Worm (Caenorhabditis elegans) whole organism, L3 larva: ENCODE results near the gene C13A2.5.
"Not testable (repeated sequence)": the region's sequence is repeated elsewhere in the genome, so short reads cannot be mapped to it uniquely, and the experiment has no call there.

Experiments
- R02D3.7 ChIP-seq: fragments of 150-350 bp; optimal IDR thresholded peaks from 2 replicates; lab custom pipeline; 2014; ENCODE audit warnings: missing biosample characterization, missing genetic modification characterization
- ZK546.5 ChIP-seq: sonication (generic microtip); optimal IDR thresholded peaks from 2 replicates; lab custom pipeline; 2017; ENCODE audit warnings: missing biosample characterization, missing genetic modification characterization
- aly-2 ChIP-seq: fragments of 150-350 bp; optimal IDR thresholded peaks from 2 replicates; lab custom pipeline; 2014; ENCODE audit warnings: missing biosample characterization, missing genetic modification characterization
- ama-1 ChIP-seq: fragments of 150-350 bp; optimal IDR thresholded peaks from 2 replicates; lab custom pipeline; 2018
- ceh-28 ChIP-seq: fragments of 150-350 bp; optimal IDR thresholded peaks from 2 replicates; lab custom pipeline; 2014; ENCODE audit warnings: missing biosample characterization, missing genetic modification reagents, missing genetic modification characterization
- ceh-82 ChIP-seq: fragments of 150-350 bp; optimal IDR thresholded peaks from 2 replicates; lab custom pipeline; 2014; ENCODE audit warnings: missing biosample characterization, missing genetic modification characterization
- ceh-9 ChIP-seq: sonication (generic microtip); optimal IDR thresholded peaks from 2 replicates; lab custom pipeline; 2018; ENCODE audit warnings: missing biosample characterization, missing genetic modification characterization
- daf-12 ChIP-seq: fragments of 150-350 bp; optimal IDR thresholded peaks from 2 replicates; lab custom pipeline; 2014; ENCODE audit warnings: missing biosample characterization, missing genetic modification reagents, missing genetic modification characterization
- egl-5 ChIP-seq: fragments of 150-350 bp; optimal IDR thresholded peaks from 2 replicates; lab custom pipeline; 2017; ENCODE audit warnings: missing biosample characterization, missing genetic modification reagents, missing genetic modification characterization, inconsistent platforms
- elt-1 ChIP-seq: fragments of 150-350 bp; optimal IDR thresholded peaks from 2 replicates; lab custom pipeline; 2014; ENCODE audit warnings: missing biosample characterization, missing genetic modification characterization
- elt-2 ChIP-seq: sonication (generic microtip); optimal IDR thresholded peaks from 2 replicates; lab custom pipeline; 2016; ENCODE audit warnings: missing genetic modification reagents, mild to moderate bottlenecking, missing genetic modification characterization, missing compliant biosample characterization
- elt-3 ChIP-seq, 3 experiments: fragments of 150-350 bp in 1 of 3; sonication (generic microtip) in 2 of 3; optimal IDR thresholded peaks; 2 replicates in 2 of 3; 4 replicates in 1 of 3; lab custom pipeline; 2014 to 2017; ENCODE audit warnings: missing biosample characterization in 3 of 3, missing genetic modification characterization in 3 of 3
- fkh-10 ChIP-seq: sonication (generic microtip); optimal IDR thresholded peaks from 2 replicates; lab custom pipeline; 2017; ENCODE audit warnings: missing biosample characterization, missing genetic modification reagents, missing genetic modification characterization
- fkh-2 ChIP-seq: fragments of 150-350 bp; optimal IDR thresholded peaks from 2 replicates; lab custom pipeline; 2014; ENCODE audit warnings: missing biosample characterization, missing genetic modification reagents, missing genetic modification characterization
- hmg-11 ChIP-seq: sonication (generic microtip); optimal IDR thresholded peaks from 2 replicates; lab custom pipeline; 2016; ENCODE audit warnings: missing genetic modification characterization, missing compliant biosample characterization
- lin-39 ChIP-seq: fragments of 150-350 bp; optimal IDR thresholded peaks from 2 replicates; lab custom pipeline; 2018; ENCODE audit warnings: missing biosample characterization, missing genetic modification reagents, missing genetic modification characterization
- lsy-12 ChIP-seq: sonication (generic microtip); optimal IDR thresholded peaks from 2 replicates; lab custom pipeline; 2016; ENCODE audit warnings: mild to moderate bottlenecking, missing genetic modification characterization, missing compliant biosample characterization
- mml-1 ChIP-seq: fragments of 150-350 bp; sonication (generic microtip); optimal IDR thresholded peaks from 3 replicates; lab custom pipeline; 2014; ENCODE audit warnings: missing biosample characterization, missing genetic modification characterization
- nfya-1 ChIP-seq: sonication (generic microtip); optimal IDR thresholded peaks from 2 replicates; lab custom pipeline; 2017; ENCODE audit warnings: missing genetic modification characterization, mild to moderate bottlenecking, missing compliant biosample characterization, antibody characterized with exemption, moderate library complexity; ENCODE audit not compliant: insufficient read depth
- nhr-11 ChIP-seq: fragments of 150-350 bp; optimal IDR thresholded peaks from 2 replicates; lab custom pipeline; 2014; ENCODE audit warnings: missing biosample characterization, missing genetic modification characterization
- nhr-12 ChIP-seq: fragments of 150-350 bp; optimal IDR thresholded peaks from 2 replicates; lab custom pipeline; 2014; ENCODE audit warnings: missing biosample characterization, missing genetic modification characterization
- nhr-237 ChIP-seq: fragments of 150-350 bp; optimal IDR thresholded peaks from 2 replicates; lab custom pipeline; 2014; ENCODE audit warnings: missing biosample characterization, missing genetic modification characterization
- nhr-25 ChIP-seq: sonication (generic microtip); optimal IDR thresholded peaks from 2 replicates; lab custom pipeline; 2017; ENCODE audit warnings: missing biosample characterization, missing genetic modification characterization
- nhr-67 ChIP-seq: fragments of 150-350 bp; optimal IDR thresholded peaks from 2 replicates; lab custom pipeline; 2014; ENCODE audit warnings: missing biosample characterization, missing genetic modification characterization
- nhr-76 ChIP-seq: fragments of 150-350 bp; sonication (generic microtip); optimal IDR thresholded peaks from 5 replicates; lab custom pipeline; 2014; ENCODE audit warnings: missing biosample characterization, missing genetic modification characterization
- nhr-77 ChIP-seq: fragments of 150-350 bp; optimal IDR thresholded peaks from 2 replicates; lab custom pipeline; 2014; ENCODE audit warnings: missing biosample characterization, missing genetic modification characterization
- pha-4 ChIP-seq: fragments of 150-350 bp; optimal IDR thresholded peaks from 2 replicates; lab custom pipeline; 2014; ENCODE audit warnings: missing biosample characterization, missing genetic modification reagents, missing genetic modification characterization
- pqm-1 ChIP-seq: fragments of 150-350 bp; optimal IDR thresholded peaks from 2 replicates; lab custom pipeline; 2017; ENCODE audit warnings: missing biosample characterization, missing genetic modification characterization, inconsistent platforms
- sea-2 ChIP-seq: fragments of 150-350 bp; sonication (generic microtip); optimal IDR thresholded peaks from 4 replicates; lab custom pipeline; 2014; ENCODE audit warnings: missing biosample characterization, missing genetic modification reagents, missing genetic modification characterization
- snpc-4 ChIP-seq: fragments of 150-350 bp; optimal IDR thresholded peaks from 2 replicates; lab custom pipeline; 2014; ENCODE audit warnings: missing biosample characterization, missing genetic modification characterization
- tbx-2 ChIP-seq: sonication (generic microtip); optimal IDR thresholded peaks from 2 replicates; lab custom pipeline; 2016; ENCODE audit warnings: mild to moderate bottlenecking, missing genetic modification characterization, missing compliant biosample characterization
- unc-39 ChIP-seq: sonication (generic microtip); optimal IDR thresholded peaks from 4 replicates; lab custom pipeline; 2017; ENCODE audit warnings: missing biosample characterization, missing genetic modification characterization
- unc-62 ChIP-seq: fragments of 150-350 bp; sonication (generic microtip); optimal IDR thresholded peaks from 4 replicates; lab custom pipeline; 2014; ENCODE audit warnings: missing biosample characterization, missing genetic modification reagents, missing genetic modification characterization
- zag-1 ChIP-seq: fragments of 150-350 bp; optimal IDR thresholded peaks from 2 replicates; lab custom pipeline; 2014; ENCODE audit warnings: missing biosample characterization, missing genetic modification characterization
- ztf-4 ChIP-seq: fragments of 150-350 bp; optimal IDR thresholded peaks from 2 replicates; lab custom pipeline; 2014; ENCODE audit warnings: missing biosample characterization, missing genetic modification characterization

Gene C13A2.5

ce11 chrV:7288699-7289098 is 13.1 kb downstream of the C13A2.5 start, which contains the start of gene C13A2.1:
Gene C13A2.1, plus strand, starts transcription at chrV:7288999.
- TF ChIP-seq fkh-10 (GFP tag; lab: Kevin White, UChicago) (no peak), R02D3.7 (tag; lab: Kevin White, UChicago) (no peak), hmg-11 (no peak), elt-3 (tag; optimal IDR thresholded peaks at IDR 0.05; lab: Kevin White, UChicago) (no peak), daf-12 (no peak), nhr-11 (tag; lab: Kevin White, UChicago) (no peak), ama-1 (lab: Kevin White, UChicago) (no peak), pha-4 (no peak)

DNA sequence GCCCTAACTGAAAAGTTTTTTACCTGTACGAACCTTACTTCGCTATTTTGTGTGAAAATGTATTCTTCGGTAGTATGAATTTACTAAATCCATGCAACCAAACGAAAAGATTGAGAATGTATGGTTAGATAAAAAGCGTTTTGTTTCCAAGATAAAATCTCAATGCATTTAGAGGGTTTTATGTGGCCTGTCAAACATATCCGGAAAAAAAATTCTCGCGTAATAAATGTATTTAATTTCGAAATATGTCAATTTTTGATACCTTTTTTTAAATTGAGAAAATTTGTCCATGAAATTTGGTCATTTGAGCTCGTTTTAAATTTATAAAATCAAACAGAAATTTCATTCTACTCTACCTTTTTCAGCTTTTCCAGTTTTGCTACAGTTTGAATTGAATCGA is 19.7 kb downstream of the C13A2.5 start, which contains the start of gene F07G11.4:
F07G11.4 (minus strand) TSS at position 101 of the 400 bp plus-strand sequence.
- TF ChIP-seq snpc-4 (no peak), nhr-11 (tag; lab: Kevin White, UChicago) (no peak), aly-2 (tag; lab: Kevin White, UChicago) (no peak), hmg-11 (no peak), lsy-12 (tag; lab: Kevin White, UChicago) (no peak), elt-1 (no peak), nhr-237 (tag; lab: Kevin White, UChicago) (no peak), unc-62 (GFP tag; lab: Kevin White, UChicago) (no peak), daf-12 (no peak), pqm-1 (no peak), fkh-2 (no peak), ceh-82 (no peak), pha-4 (no peak), nhr-76 (tag; lab: Kevin White, UChicago) (no peak), nhr-12 (tag; lab: Kevin White, UChicago) (no peak), ceh-9 (tag; lab: Kevin White, UChicago) (no peak), ceh-28 (no peak), sea-2 (GFP tag; lab: Kevin White, UChicago) (no peak), ZK546.5 (tag; lab: Kevin White, UChicago) (no peak)

ce11 chrV:7297263-7297662 is 21.7 kb downstream of the C13A2.5 start, which contains the start of gene srj-32:
Gene srj-32, minus strand, starts transcription at chrV:7297363.
- no peak for TF ChIP-seq fkh-10 (GFP tag; lab: Kevin White, UChicago)
- TF ChIP-seq nfya-1 (tag; lab: Kevin White, UChicago): no peak
- TF ChIP-seq lin-39 (tag; lab: Kevin White, UChicago): no peak
- no peak for TF ChIP-seq snpc-4
- TF ChIP-seq nhr-25 (tag; lab: Kevin White, UChicago): no peak
- no peak for TF ChIP-seq nhr-77
- no peak for TF ChIP-seq R02D3.7 (tag; lab: Kevin White, UChicago)
- no peak for TF ChIP-seq unc-62 (GFP tag; lab: Kevin White, UChicago)
- TF ChIP-seq pqm-1: no peak
- no peak for TF ChIP-seq elt-2 (tag; lab: Kevin White, UChicago)
- no peak for TF ChIP-seq mml-1 (tag; lab: Kevin White, UChicago)
- no peak for TF ChIP-seq ceh-9 (tag; lab: Kevin White, UChicago)
- no peak for TF ChIP-seq nhr-11 (tag; lab: Kevin White, UChicago)
- TF ChIP-seq egl-5 (tag; lab: Kevin White, UChicago): no peak
- TF ChIP-seq unc-39 (tag; lab: Kevin White, UChicago): no peak

- TF ChIP-seq zag-1 (tag; lab: Kevin White, UChicago): no peak
- no peak for TF ChIP-seq mml-1 (tag; lab: Kevin White, UChicago)
- TF ChIP-seq hmg-11: no peak
- no peak for TF ChIP-seq ceh-28
- TF ChIP-seq ama-1 (lab: Kevin White, UChicago): no peak
- TF ChIP-seq R02D3.7 (tag; lab: Kevin White, UChicago): no peak
- no peak for TF ChIP-seq tbx-2 (tag; lab: Kevin White, UChicago)
- no peak for TF ChIP-seq nhr-237 (tag; lab: Kevin White, UChicago)
- no peak for TF ChIP-seq aly-2 (tag; lab: Kevin White, UChicago)
- TF ChIP-seq pha-4: no peak
These were observed 22.9 kb downstream of the C13A2.5 start, which contains the start of gene F07G11.3 for ce11 chrV:7298463-7298862. Gene F07G11.3, plus strand, starts transcription at chrV:7298763.

DNA sequence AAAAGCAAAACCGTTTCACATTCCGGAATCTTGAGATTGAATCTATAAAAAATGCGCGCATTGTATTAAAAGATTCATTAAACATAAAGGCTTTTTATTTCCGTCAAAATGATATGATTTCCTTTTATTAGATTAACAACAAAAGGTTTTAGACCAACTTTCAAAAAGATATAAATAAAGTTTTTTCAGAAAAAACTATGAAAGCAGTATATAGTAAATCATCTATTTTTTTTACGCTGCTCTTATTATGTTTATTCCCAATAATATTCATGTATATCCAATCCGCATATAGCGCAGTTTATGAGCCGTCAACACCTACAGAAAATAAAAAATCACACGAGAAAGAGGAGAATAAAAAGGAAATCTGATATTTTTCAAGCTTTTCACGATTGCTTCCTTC is 28.9 kb downstream of the C13A2.5 start, which contains the start of gene F07G11.2:
F07G11.2 (plus strand) TSS at position 301 of the 400 bp plus-strand sequence.
- TF ChIP-seq ztf-4 (tag; lab: Kevin White, UChicago); nhr-67 (tag; lab: Kevin White, UChicago); ama-1 (lab: Kevin White, UChicago): not testable (repeated sequence)
